Worm (Caenorhabditis elegans) whole organism, L2 larva: Measurements from ENCODE around the gene smex-2.

ENCODE experiments used
- C34F6.9 ChIP-seq: fragments of 150-350 bp; optimal IDR thresholded peaks from 2 replicates; lab custom pipeline; 2014; ENCODE audit warnings: missing biosample characterization, missing genetic modification characterization
- F13H6.1 ChIP-seq: sonication (generic microtip); optimal IDR thresholded peaks from 2 replicates; lab custom pipeline; 2016; ENCODE audit warnings: missing genetic modification characterization, missing compliant biosample characterization
- Y55F3AM.14 ChIP-seq: fragments of 200-800 bp; sonication (Bioruptor generic); optimal IDR thresholded peaks from 2 replicates; lab custom pipeline; 2018; ENCODE audit warnings: mild to moderate bottlenecking, missing genetic modification characterization, missing compliant biosample characterization
- ZK546.5 ChIP-seq: sonication (generic microtip); optimal IDR thresholded peaks from 2 replicates; lab custom pipeline; 2017; ENCODE audit warnings: missing biosample characterization, missing genetic modification characterization
- alr-1 ChIP-seq: fragments of 150-350 bp; optimal IDR thresholded peaks from 2 replicates; lab custom pipeline; 2014; ENCODE audit warnings: missing biosample characterization, missing genetic modification characterization
- aly-2 ChIP-seq: fragments of 150-350 bp; optimal IDR thresholded peaks from 2 replicates; lab custom pipeline; 2014; ENCODE audit warnings: missing biosample characterization, missing genetic modification characterization
- ama-1 ChIP-seq: fragments of 150-350 bp; optimal IDR thresholded peaks from 2 replicates; lab custom pipeline; 2018; ENCODE audit warnings: inconsistent platforms
- blmp-1 ChIP-seq: sonication (generic microtip); optimal IDR thresholded peaks from 2 replicates; lab custom pipeline; 2017; ENCODE audit warnings: missing genetic modification characterization, mild to moderate bottlenecking, missing compliant biosample characterization, antibody characterized with exemption, moderate library complexity; ENCODE audit not compliant: insufficient read depth
- ceh-16 ChIP-seq: fragments of 150-350 bp; optimal IDR thresholded peaks from 2 replicates; lab custom pipeline; 2014; ENCODE audit warnings: missing biosample characterization, missing genetic modification characterization
- ceh-82 ChIP-seq: fragments of 150-350 bp; optimal IDR thresholded peaks from 2 replicates; lab custom pipeline; 2014; ENCODE audit warnings: missing biosample characterization, missing genetic modification characterization
- crh-2 ChIP-seq: sonication (generic microtip); optimal IDR thresholded peaks from 2 replicates; lab custom pipeline; 2017; ENCODE audit warnings: missing biosample characterization, missing genetic modification characterization
- egl-27 ChIP-seq: sonication (generic microtip); optimal IDR thresholded peaks from 3 replicates; lab custom pipeline; 2017; ENCODE audit warnings: missing biosample characterization, missing genetic modification reagents, missing genetic modification characterization
- elt-3 ChIP-seq: sonication (generic microtip); optimal IDR thresholded peaks from 2 replicates; lab custom pipeline; 2017; ENCODE audit warnings: missing biosample characterization, missing genetic modification characterization
- fos-1 ChIP-seq: fragments of 150-350 bp; optimal IDR thresholded peaks from 2 replicates; lab custom pipeline; 2014; ENCODE audit warnings: missing biosample characterization, missing genetic modification characterization
- gmeb-1 ChIP-seq: fragments of 150-350 bp; optimal IDR thresholded peaks from 2 replicates; lab custom pipeline; 2014; ENCODE audit warnings: missing biosample characterization, missing genetic modification characterization
- lin-11 ChIP-seq: fragments of 150-350 bp; sonication (generic microtip); optimal IDR thresholded peaks from 2 replicates; lab custom pipeline; 2014; ENCODE audit warnings: missing biosample characterization, missing genetic modification characterization, inconsistent platforms, mixed read lengths
- lin-13 ChIP-seq: fragments of 150-350 bp; optimal IDR thresholded peaks from 2 replicates; lab custom pipeline; 2014; ENCODE audit warnings: missing biosample characterization, missing genetic modification reagents, missing genetic modification characterization
- lsy-2 ChIP-seq, 2 experiments: fragments of 150-350 bp in 1 of 2; sonication (generic microtip) in 1 of 2; optimal IDR thresholded peaks; 2 replicates each; lab custom pipeline; 2014 to 2017; ENCODE audit warnings: missing biosample characterization in 2 of 2, missing genetic modification characterization in 2 of 2
- mab-5 ChIP-seq: fragments of 150-350 bp; optimal IDR thresholded peaks from 2 replicates; lab custom pipeline; 2014; ENCODE audit warnings: missing biosample characterization, missing genetic modification characterization
- mbf-1 ChIP-seq: sonication (generic microtip); optimal IDR thresholded peaks from 2 replicates; lab custom pipeline; 2017; ENCODE audit warnings: missing biosample characterization, missing genetic modification characterization
- mdl-1 ChIP-seq, 2 experiments: fragments of 150-350 bp in 1 of 2; sonication (generic microtip) in 1 of 2; optimal IDR thresholded peaks; 2 replicates each; lab custom pipeline; 2017; ENCODE audit warnings: missing biosample characterization in 2 of 2, missing genetic modification characterization in 2 of 2
- nhr-11 ChIP-seq: fragments of 150-350 bp; optimal IDR thresholded peaks from 2 replicates; lab custom pipeline; 2014; ENCODE audit warnings: missing biosample characterization, missing genetic modification characterization
- nhr-12 ChIP-seq: fragments of 150-350 bp; optimal IDR thresholded peaks from 2 replicates; lab custom pipeline; 2014; ENCODE audit warnings: missing biosample characterization, missing genetic modification characterization
- nhr-129 ChIP-seq: fragments of 150-350 bp; optimal IDR thresholded peaks from 2 replicates; lab custom pipeline; 2014; ENCODE audit warnings: missing biosample characterization, missing genetic modification characterization
- nhr-25 ChIP-seq: fragments of 150-350 bp; sonication (generic microtip); optimal IDR thresholded peaks from 3 replicates; lab custom pipeline; 2014; ENCODE audit warnings: missing biosample characterization, missing genetic modification characterization
- nhr-6 ChIP-seq: fragments of 150-350 bp; optimal IDR thresholded peaks from 2 replicates; lab custom pipeline; 2014; ENCODE audit warnings: missing biosample characterization, missing genetic modification characterization
- peb-1 ChIP-seq: fragments of 150-350 bp; optimal IDR thresholded peaks from 2 replicates; lab custom pipeline; 2014; ENCODE audit warnings: missing biosample characterization, missing genetic modification characterization
- sem-4 ChIP-seq: fragments of 150-350 bp; optimal IDR thresholded peaks from 2 replicates; lab custom pipeline; 2014; ENCODE audit warnings: missing biosample characterization, missing genetic modification reagents, missing genetic modification characterization
- sma-3 ChIP-seq: sonication (generic microtip); optimal IDR thresholded peaks from 2 replicates; lab custom pipeline; 2016; ENCODE audit warnings: missing genetic modification reagents, missing genetic modification characterization, missing compliant biosample characterization
- snpc-4 ChIP-seq: fragments of 150-350 bp; optimal IDR thresholded peaks from 2 replicates; lab custom pipeline; 2014; ENCODE audit warnings: missing biosample characterization, missing genetic modification characterization
- unc-39 ChIP-seq: fragments of 150-350 bp; optimal IDR thresholded peaks from 2 replicates; lab custom pipeline; 2014; ENCODE audit warnings: missing biosample characterization, missing genetic modification characterization
- unc-55 ChIP-seq: fragments of 150-350 bp; sonication (generic microtip); optimal IDR thresholded peaks from 3 replicates; lab custom pipeline; 2014; ENCODE audit warnings: missing biosample characterization, missing genetic modification reagents, missing genetic modification characterization
- unc-62 ChIP-seq: fragments of 150-350 bp; optimal IDR thresholded peaks from 2 replicates; lab custom pipeline; 2014; ENCODE audit warnings: missing biosample characterization, missing genetic modification reagents, missing genetic modification characterization
- ztf-1 ChIP-seq: fragments of 200-800 bp; sonication (Bioruptor generic); conservative IDR thresholded peaks from 2 replicates; pipeline ENCODE4 v1.3.6; 2022; ENCODE audit warnings: missing genetic modification characterization, missing compliant biosample characterization
- ztf-11 ChIP-seq: sonication (generic microtip); optimal IDR thresholded peaks from 2 replicates; lab custom pipeline; 2017; ENCODE audit warnings: missing biosample characterization, missing genetic modification characterization
- ztf-4 ChIP-seq: fragments of 150-350 bp; optimal IDR thresholded peaks from 2 replicates; lab custom pipeline; 2014; ENCODE audit warnings: missing biosample characterization, missing genetic modification characterization

smex-2 gene

DNA sequence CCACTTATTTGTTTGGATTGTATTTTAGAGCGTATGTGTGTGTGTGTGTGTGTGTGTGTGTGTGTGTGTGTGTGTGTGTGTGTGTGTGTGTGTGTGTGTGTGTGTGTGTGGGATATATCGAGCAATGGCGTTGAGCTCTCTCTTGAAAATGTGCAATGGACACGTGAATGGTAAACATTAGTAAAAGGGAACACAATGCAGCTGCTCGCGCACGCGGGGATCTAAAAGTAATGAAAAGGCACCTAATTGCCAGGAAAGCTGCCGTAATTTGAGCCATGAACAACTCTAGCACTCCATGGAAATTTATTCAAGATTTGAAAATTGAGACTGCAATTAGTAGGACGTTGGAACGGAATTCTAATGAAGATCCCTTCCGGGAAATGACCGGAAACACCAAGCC, 4.0 kb upstream of the smex-2 start:
- TF ChIP-seq crh-2 (tag; lab: Kevin White, UChicago) = no peak
- TF ChIP-seq sem-4 (tag; lab: Kevin White, UChicago) = no peak
- peak; percentile 13 for TF ChIP-seq Y55F3AM.14 (GFP tag; lab: Kevin White, UChicago)
- no peak for TF ChIP-seq unc-39 (tag; lab: Kevin White, UChicago)
- TF ChIP-seq lin-11 (tag; lab: Kevin White, UChicago) = peak; percentile 7
- TF ChIP-seq ztf-1 (GFP tag; lab: Robert Waterston, UW) = no peak
- peak; percentile 35 for TF ChIP-seq nhr-129 (tag; lab: Kevin White, UChicago)
- TF ChIP-seq lin-13 (GFP tag; lab: Kevin White, UChicago) = no peak
- no peak for TF ChIP-seq sma-3 (GFP tag; lab: Kevin White, UChicago)

DNA sequence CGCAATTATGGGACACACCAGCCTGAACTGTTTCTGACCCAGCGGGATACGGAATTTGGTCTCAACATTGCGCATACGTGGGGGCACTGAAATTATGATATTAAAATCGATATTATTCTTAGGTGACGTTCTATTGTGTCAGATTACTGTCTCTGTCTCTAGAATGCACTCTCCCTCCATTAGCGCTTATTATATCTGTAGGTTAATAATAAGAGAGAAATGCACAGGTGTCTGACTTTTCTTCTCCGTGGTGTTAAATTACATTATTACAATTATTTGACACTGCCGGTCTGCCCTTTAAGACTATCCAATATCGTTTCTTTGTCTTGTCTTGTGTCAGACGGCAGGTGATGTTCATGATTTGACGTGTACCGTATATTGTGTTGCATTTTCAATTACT, 3.4 kb upstream of the smex-2 start:
- TF ChIP-seq Y55F3AM.14 (GFP tag; lab: Kevin White, UChicago) = no peak
- no peak for TF ChIP-seq crh-2 (tag; lab: Kevin White, UChicago)
- no peak for TF ChIP-seq nhr-12
- no peak for TF ChIP-seq mbf-1
- TF ChIP-seq alr-1 (tag; lab: Kevin White, UChicago) = no peak
- no peak for TF ChIP-seq sem-4 (tag; lab: Kevin White, UChicago)
- no peak for TF ChIP-seq ama-1
- TF ChIP-seq mdl-1 (tag; optimal IDR thresholded peaks at IDR 0.05; lab: Kevin White, UChicago) = no peak
- TF ChIP-seq lin-11 (tag; lab: Kevin White, UChicago) = no peak
- no peak for TF ChIP-seq ztf-1 (GFP tag; lab: Robert Waterston, UW)
- TF ChIP-seq peb-1 (tag; lab: Kevin White, UChicago) = no peak
- no peak for TF ChIP-seq aly-2 (tag; lab: Kevin White, UChicago)
- no peak for TF ChIP-seq unc-55 (GFP tag; lab: Kevin White, UChicago)
- TF ChIP-seq ztf-4 (tag; lab: Kevin White, UChicago) = no peak
- no peak for TF ChIP-seq blmp-1
- TF ChIP-seq F13H6.1 (tag; lab: Kevin White, UChicago) = no peak
- no peak for TF ChIP-seq unc-62 (GFP tag; lab: Kevin White, UChicago)
- no peak for TF ChIP-seq snpc-4 (tag; lab: Kevin White, UChicago)
- no peak for TF ChIP-seq ZK546.5 (tag; lab: Kevin White, UChicago)
- no peak for TF ChIP-seq fos-1 (tag; lab: Kevin White, UChicago)

DNA sequence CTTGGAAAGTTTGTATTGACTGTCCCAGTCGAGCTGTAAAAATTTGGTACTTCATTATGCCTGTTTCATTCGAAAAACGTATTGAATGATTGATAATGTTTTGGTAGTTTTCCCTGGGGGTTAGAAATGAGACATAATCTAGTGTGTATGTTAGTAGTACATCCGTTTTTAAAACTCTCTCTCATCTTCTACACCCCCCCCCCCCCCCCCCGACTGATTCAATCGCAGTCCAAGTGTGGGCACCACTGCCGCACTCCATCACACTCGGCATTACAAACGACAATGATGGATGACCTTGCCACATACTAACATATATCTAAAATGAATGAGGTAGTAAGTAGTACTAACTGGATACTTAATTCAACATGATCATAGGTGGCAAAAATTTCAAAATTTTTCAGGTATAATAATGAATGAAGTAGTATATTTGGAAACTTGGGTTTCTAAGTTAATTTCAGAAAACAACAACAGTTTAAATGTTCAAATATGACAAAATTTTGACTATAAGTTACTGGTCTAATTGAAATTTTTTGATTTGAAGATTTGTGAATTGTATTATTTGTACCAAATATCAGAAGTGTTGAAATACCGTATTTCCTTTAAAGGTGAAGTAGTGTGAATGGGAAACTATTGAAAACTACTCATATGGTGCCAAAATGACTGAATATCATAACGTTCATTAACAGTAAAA, 2.3 kb upstream of the smex-2 start:
- TF ChIP-seq mbf-1 = no peak
- peak; percentile 17 for TF ChIP-seq ceh-16 (tag; lab: Kevin White, UChicago)
- TF ChIP-seq, all 48 proteins: peak for 1

DNA sequence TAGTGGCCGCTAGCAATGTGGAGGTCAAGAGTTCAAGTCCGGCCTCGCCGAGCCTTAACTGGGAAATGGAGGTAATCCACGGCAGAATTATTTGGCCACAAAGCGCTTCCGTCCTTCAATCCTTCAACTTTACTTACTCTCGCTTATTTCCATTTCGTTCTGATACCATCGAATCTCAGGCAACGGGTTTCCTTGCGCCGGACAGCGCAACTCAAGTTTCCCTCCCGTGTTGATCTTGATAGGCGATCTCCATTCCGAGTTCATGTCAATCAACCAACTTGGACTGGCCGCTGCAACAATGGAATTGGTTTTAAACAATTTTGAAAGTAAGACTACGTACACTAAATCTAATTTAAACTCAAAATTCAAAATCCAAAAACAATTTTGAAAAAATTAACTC, 1.6 kb upstream of the smex-2 start:
- TF ChIP-seq C34F6.9 (no peak), nhr-6 (no peak), ceh-16 (tag; lab: Kevin White, UChicago) (peak; percentile 68)

DNA sequence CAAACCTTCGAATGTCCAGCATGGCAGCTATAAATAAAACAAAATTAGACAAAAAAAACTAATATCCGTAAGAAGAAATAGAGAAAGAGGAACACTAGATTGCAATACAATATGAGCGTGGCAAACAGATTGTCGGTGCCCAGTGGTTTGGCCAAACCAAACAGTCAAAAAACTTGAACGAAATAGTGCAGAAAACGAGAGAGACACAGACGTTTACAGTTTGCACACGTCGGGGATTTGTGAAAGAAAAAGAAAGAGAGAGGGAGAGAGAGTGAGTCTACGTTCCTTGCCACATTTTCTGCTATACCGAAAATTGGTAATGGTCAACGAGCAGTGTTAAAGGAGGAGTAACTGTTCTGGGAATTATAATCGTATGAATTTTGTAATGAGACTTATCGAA, 4.1 kb downstream of the smex-2 start, which contains the start of gene ergi-1:
Gene ergi-1, minus strand, starts transcription at position 101 of the 400 bp plus-strand sequence.
- no peak for TF ChIP-seq ztf-4 (tag; lab: Kevin White, UChicago)
- no peak for TF ChIP-seq ztf-11 (tag; lab: Kevin White, UChicago)
- no peak for TF ChIP-seq crh-2 (tag; lab: Kevin White, UChicago)
- no peak for TF ChIP-seq nhr-25 (tag; lab: Kevin White, UChicago)
- TF ChIP-seq nhr-11 (tag; lab: Kevin White, UChicago) = no peak
- TF ChIP-seq F13H6.1 (tag; lab: Kevin White, UChicago) = no peak
- no peak for TF ChIP-seq nhr-12
- no peak for TF ChIP-seq peb-1 (tag; lab: Kevin White, UChicago)
- no peak for TF ChIP-seq aly-2 (tag; lab: Kevin White, UChicago)
- TF ChIP-seq egl-27 (tag; lab: Kevin White, UChicago) = no peak
- TF ChIP-seq ceh-82 (tag; lab: Kevin White, UChicago) = no peak
- no peak for TF ChIP-seq elt-3 (tag; lab: Kevin White, UChicago)
- no peak for TF ChIP-seq gmeb-1 (tag; lab: Kevin White, UChicago)
- TF ChIP-seq mab-5 (tag; lab: Kevin White, UChicago) = no peak
- no peak for TF ChIP-seq lin-11 (tag; lab: Kevin White, UChicago)
- no peak for TF ChIP-seq alr-1 (tag; lab: Kevin White, UChicago)
- TF ChIP-seq mbf-1 = no peak
- no peak for TF ChIP-seq lsy-2 (tag; optimal IDR thresholded peaks at IDR 0.05; lab: Kevin White, UChicago)
- TF ChIP-seq fos-1 (tag; lab: Kevin White, UChicago) = no peak
